Worm (Caenorhabditis elegans) whole organism, L4 larva: ENCODE measurements around the gene C15H9.3.

ENCODE experiments used
- F37D6.2 ChIP-seq: sonication (generic microtip); optimal IDR thresholded peaks from 2 replicates; lab custom pipeline; 2016; ENCODE audit warnings: mild to moderate bottlenecking, missing genetic modification characterization, missing compliant biosample characterization
- F49E8.2 ChIP-seq: sonication (generic microtip); optimal IDR thresholded peaks from 2 replicates; lab custom pipeline; 2016; ENCODE audit warnings: missing compliant biosample characterization, mild to moderate bottlenecking, missing genetic modification characterization, borderline replicate concordance
- T20F7.1 ChIP-seq: fragments of 200-800 bp; sonication (Bioruptor generic); optimal IDR thresholded peaks from 2 replicates; lab custom pipeline; 2018; ENCODE audit warnings: mild to moderate bottlenecking, missing genetic modification characterization, missing compliant biosample characterization
- Y5F2A.4 ChIP-seq: fragments of 200-800 bp; sonication (Bioruptor generic); optimal IDR thresholded peaks from 2 replicates; lab custom pipeline; 2018; ENCODE audit warnings: mild to moderate bottlenecking, missing genetic modification characterization, missing compliant biosample characterization
- ZK337.2 ChIP-seq: fragments of 200-800 bp; sonication (Bioruptor generic); IDR thresholded peaks from 2 replicates; pipeline ENCODE4 v1.3.6; 2022; ENCODE audit warnings: missing genetic modification reagents, missing genetic modification characterization, missing compliant biosample characterization
- aha-1 ChIP-seq: fragments of 150-350 bp; peaks from one replicate; lab custom pipeline; 2014; ENCODE audit warnings: missing biosample characterization, missing genetic modification characterization
- ama-1 ChIP-seq: fragments of 150-350 bp; optimal IDR thresholded peaks from 2 replicates; lab custom pipeline; 2014; ENCODE audit warnings: inconsistent platforms, mixed read lengths
- arid-1 ChIP-seq: fragments of 200-800 bp; sonication (Bioruptor generic); conservative IDR thresholded peaks from 2 replicates; pipeline ENCODE4 v1.3.6; 2022; ENCODE audit warnings: missing genetic modification reagents, missing genetic modification characterization, missing compliant biosample characterization
- ceh-20 ChIP-seq: fragments of 200-800 bp; sonication (Bioruptor generic); IDR thresholded peaks from 2 replicates; pipeline ENCODE4 v1.3.6; 2022; ENCODE audit warnings: missing genetic modification reagents, missing genetic modification characterization, missing compliant biosample characterization
- ceh-62 ChIP-seq: sonication (generic microtip); optimal IDR thresholded peaks from 2 replicates; lab custom pipeline; 2017; ENCODE audit warnings: missing biosample characterization, missing genetic modification characterization
- ceh-82 ChIP-seq: sonication (generic microtip); optimal IDR thresholded peaks from 2 replicates; lab custom pipeline; 2017; ENCODE audit warnings: missing biosample characterization, missing genetic modification characterization
- daf-16 ChIP-seq, 3 experiments: sonication (generic microtip); optimal IDR thresholded peaks; 2 replicates each; lab custom pipeline; 2016 to 2017; ENCODE audit warnings: missing genetic modification characterization in 3 of 3, missing genetic modification reagents in 3 of 3, mild to moderate bottlenecking in 2 of 3, missing compliant biosample characterization in 2 of 3, missing biosample characterization in 1 of 3, moderate library complexity in 1 of 3
- dmd-6 ChIP-seq: fragments of 200-800 bp; sonication (Bioruptor generic); IDR thresholded peaks from 2 replicates; pipeline ENCODE4 v1.3.6; 2022; ENCODE audit warnings: missing genetic modification reagents, missing genetic modification characterization, missing compliant biosample characterization
- dmd-8 ChIP-seq: fragments of 200-800 bp; sonication (Bioruptor generic); IDR thresholded peaks from 2 replicates; pipeline ENCODE4 v1.3.6; 2022; ENCODE audit warnings: missing genetic modification characterization, missing compliant biosample characterization
- dpl-1 ChIP-seq: fragments of 150-350 bp; optimal IDR thresholded peaks from 2 replicates; lab custom pipeline; 2014; ENCODE audit warnings: missing biosample characterization, missing genetic modification reagents, missing genetic modification characterization
- dve-1 ChIP-seq: sonication (generic microtip); optimal IDR thresholded peaks from 2 replicates; lab custom pipeline; 2017; ENCODE audit warnings: antibody characterized with exemption, mild to moderate bottlenecking, missing genetic modification characterization, missing compliant biosample characterization; ENCODE audit not compliant: insufficient read depth
- egl-27 ChIP-seq: sonication (generic microtip); optimal IDR thresholded peaks from 3 replicates; lab custom pipeline; 2017; ENCODE audit warnings: missing biosample characterization, missing genetic modification reagents, missing genetic modification characterization
- hif-1 ChIP-seq, 2 experiments: sonication (generic microtip); optimal IDR thresholded peaks; 2 replicates each; lab custom pipeline; 2016 to 2017; ENCODE audit warnings: missing compliant biosample characterization in 2 of 2, missing genetic modification characterization in 2 of 2, missing genetic modification reagents in 2 of 2, missing genotype in 2 of 2, mild to moderate bottlenecking in 1 of 2
- hlh-11 ChIP-seq: fragments of 200-800 bp; sonication (Bioruptor generic); optimal IDR thresholded peaks from 2 replicates; lab custom pipeline; 2018; ENCODE audit warnings: mild to moderate bottlenecking, missing genetic modification characterization, missing compliant biosample characterization
- lin-1 ChIP-seq: fragments of 200-800 bp; sonication (Bioruptor generic); IDR thresholded peaks from 2 replicates; pipeline ENCODE4 v1.3.6; 2022; ENCODE audit warnings: missing genetic modification reagents, missing genetic modification characterization, missing compliant biosample characterization
- lin-29 ChIP-seq: fragments of 200-800 bp; sonication (Bioruptor generic); IDR thresholded peaks from 2 replicates; pipeline ENCODE4 v1.3.6; 2022; ENCODE audit warnings: missing genetic modification reagents, missing genetic modification characterization, missing compliant biosample characterization
- lin-39 ChIP-seq: fragments of 150-350 bp; optimal IDR thresholded peaks from 2 replicates; lab custom pipeline; 2014; ENCODE audit warnings: missing biosample characterization, missing genetic modification reagents, missing genetic modification characterization
- mdt-29 ChIP-seq: fragments of 200-800 bp; sonication (Bioruptor generic); IDR thresholded peaks from 2 replicates; pipeline ENCODE4 v1.3.6; 2022; ENCODE audit warnings: missing genetic modification reagents, missing genetic modification characterization, missing compliant biosample characterization
- mxl-2 ChIP-seq: fragments of 200-800 bp; sonication (Bioruptor generic); conservative IDR thresholded peaks from 2 replicates; pipeline ENCODE4 v1.3.6; 2022; ENCODE audit warnings: missing genetic modification reagents, missing genetic modification characterization, missing compliant biosample characterization
- mxl-3 ChIP-seq: fragments of 200-800 bp; sonication (Bioruptor generic); optimal IDR thresholded peaks from 2 replicates; lab custom pipeline; 2018; ENCODE audit warnings: mild to moderate bottlenecking, missing genetic modification characterization, missing compliant biosample characterization
- nhr-102 ChIP-seq: sonication (generic microtip); optimal IDR thresholded peaks from 2 replicates; lab custom pipeline; 2016; ENCODE audit warnings: mild to moderate bottlenecking, missing genetic modification characterization, moderate library complexity, missing compliant biosample characterization
- nhr-28 ChIP-seq: fragments of 150-350 bp; optimal IDR thresholded peaks from 2 replicates; lab custom pipeline; 2014; ENCODE audit warnings: missing biosample characterization, missing genetic modification characterization
- nhr-42 ChIP-seq: fragments of 200-800 bp; sonication (Bioruptor generic); IDR thresholded peaks from 2 replicates; pipeline ENCODE4 v1.3.6; 2022; ENCODE audit warnings: missing genetic modification characterization, missing compliant biosample characterization
- nhr-77 ChIP-seq: fragments of 150-350 bp; optimal IDR thresholded peaks from 2 replicates; lab custom pipeline; 2014; ENCODE audit warnings: missing biosample characterization, missing genetic modification characterization
- pha-4 ChIP-seq, 2 experiments: fragments of 150-350 bp in 1 of 2; fragments of 200-800 bp in 1 of 2; sonication (Bioruptor generic) in 1 of 2; IDR thresholded peaks in 1 of 2; optimal IDR thresholded peaks in 1 of 2; 2 replicates each; pipeline versions ENCODE4 v1.3.6 to Lab custom; 2014 to 2022; ENCODE audit warnings: missing genetic modification characterization in 2 of 2, missing genetic modification reagents in 2 of 2, missing biosample characterization in 1 of 2, missing compliant biosample characterization in 1 of 2
- php-3 ChIP-seq: fragments of 200-800 bp; sonication (Bioruptor generic); IDR thresholded peaks from 2 replicates; pipeline ENCODE4 v1.3.6; 2022; ENCODE audit warnings: missing genetic modification reagents, missing genetic modification characterization, missing compliant biosample characterization
- pqm-1 ChIP-seq: sonication (generic microtip); optimal IDR thresholded peaks from 2 replicates; lab custom pipeline; 2017; ENCODE audit warnings: missing biosample characterization, missing genetic modification characterization
- set-16 ChIP-seq: fragments of 200-800 bp; sonication (Bioruptor generic); IDR thresholded peaks from 2 replicates; pipeline ENCODE4 v1.3.6; 2022; ENCODE audit warnings: missing genetic modification reagents, missing genetic modification characterization, missing compliant biosample characterization
- snpc-4 ChIP-seq: fragments of 150-350 bp; optimal IDR thresholded peaks from 2 replicates; lab custom pipeline; 2014; ENCODE audit warnings: missing biosample characterization, missing genetic modification characterization
- spr-1 ChIP-seq: sonication (generic microtip); optimal IDR thresholded peaks from 2 replicates; lab custom pipeline; 2016; ENCODE audit warnings: mild to moderate bottlenecking, missing genetic modification characterization, missing compliant biosample characterization
- unc-62 ChIP-seq, 3 experiments: fragments of 150-350 bp in 1 of 3; sonication (generic microtip); optimal IDR thresholded peaks in 2 of 3; peaks in 1 of 3; 1 replicate in 1 of 3; 2 replicates in 2 of 3; lab custom pipeline; 2014 to 2017; ENCODE audit warnings: missing biosample characterization in 3 of 3, missing genetic modification characterization in 3 of 3, missing genetic modification reagents in 3 of 3, missing genotype in 1 of 3
- vab-7 ChIP-seq: fragments of 200-800 bp; sonication (Bioruptor generic); IDR thresholded peaks from 2 replicates; pipeline ENCODE4 v1.3.6; 2022; ENCODE audit warnings: missing genetic modification reagents, missing genetic modification characterization, missing compliant biosample characterization
- zfp-2 ChIP-seq: sonication (generic microtip); optimal IDR thresholded peaks from 2 replicates; lab custom pipeline; 2016; ENCODE audit warnings: mild to moderate bottlenecking, missing genetic modification characterization, missing compliant biosample characterization
- zip-11 ChIP-seq: fragments of 200-800 bp; sonication (Bioruptor generic); IDR thresholded peaks from 2 replicates; pipeline ENCODE4 v1.3.6; 2022; ENCODE audit warnings: missing genetic modification characterization, missing compliant biosample characterization
- ztf-11 ChIP-seq: fragments of 150-350 bp; optimal IDR thresholded peaks from 2 replicates; lab custom pipeline; 2014; ENCODE audit warnings: missing biosample characterization, missing genetic modification characterization
- ztf-7 ChIP-seq: fragments of 150-350 bp; optimal IDR thresholded peaks from 2 replicates; lab custom pipeline; 2014; ENCODE audit warnings: missing biosample characterization, missing genetic modification characterization

C15H9.3 gene

ce11 chrX:6098420-6098819 lies 17.2 kb upstream of the C15H9.3 start (continued):
- TF ChIP-seq F49E8.2 (tag; lab: Kevin White, UChicago): no peak
- no peak for TF ChIP-seq arid-1 (GFP tag; lab: Robert Waterston, UW)
- TF ChIP-seq ztf-7 (tag; lab: Kevin White, UChicago): no peak
- no peak for TF ChIP-seq ZK337.2
- TF ChIP-seq set-16 (GFP tag; lab: Robert Waterston, UW): no peak
- TF ChIP-seq ceh-62 (tag; lab: Kevin White, UChicago): no peak
- TF ChIP-seq lin-39 (tag; lab: Kevin White, UChicago): no peak
- TF ChIP-seq hif-1 (tag; optimal IDR thresholded peaks at IDR 0.05; lab: Kevin White, UChicago): no peak
- TF ChIP-seq nhr-102 (tag; lab: Kevin White, UChicago): no peak
- TF ChIP-seq ztf-11 (tag; lab: Kevin White, UChicago): no peak
- no peak for TF ChIP-seq vab-7 (GFP tag; lab: Robert Waterston, UW)
- TF ChIP-seq php-3 (GFP tag; lab: Robert Waterston, UW): peak; percentile 51; the same call in 1 of the 2 replicates
- no peak for TF ChIP-seq mdt-29 (GFP tag; lab: Robert Waterston, UW)
- no peak for TF ChIP-seq ceh-82 (tag; lab: Kevin White, UChicago)
- TF ChIP-seq zfp-2 (tag; lab: Kevin White, UChicago): no peak
- TF ChIP-seq mxl-2: no peak
- TF ChIP-seq T20F7.1: no peak
- TF ChIP-seq pha-4 (GFP tag; IDR thresholded peaks at IDR 0.05; lab: Robert Waterston, UW): no peak
- TF ChIP-seq pha-4 (tag; optimal IDR thresholded peaks at IDR 0.05; lab: Kevin White, UChicago): no peak
- no peak for TF ChIP-seq nhr-42
- no peak for TF ChIP-seq spr-1 (tag; lab: Kevin White, UChicago)
- TF ChIP-seq dpl-1 (GFP tag; lab: Kevin White, UChicago): no peak
- no peak for TF ChIP-seq dmd-8 (GFP tag; lab: Robert Waterston, UW)
- TF ChIP-seq lin-1 (GFP tag; lab: Robert Waterston, UW): 0 out of 2 replicates have a peak, but pooled peaks have one; percentile 38
- no peak for TF ChIP-seq F37D6.2 (tag; lab: Kevin White, UChicago)
- TF ChIP-seq mxl-3 (GFP tag; lab: Kevin White, UChicago): no peak
- TF ChIP-seq zip-11 (GFP tag; lab: Robert Waterston, UW): no peak
- TF ChIP-seq snpc-4 (tag; lab: Kevin White, UChicago): no peak
- TF ChIP-seq pqm-1 (tag; lab: Kevin White, UChicago): peak; percentile 96
- peak; percentile 52 for TF ChIP-seq nhr-77 (tag; lab: Kevin White, UChicago)
- no peak for TF ChIP-seq lin-29 (GFP tag; lab: Robert Waterston, UW)
- no peak for TF ChIP-seq Y5F2A.4 (GFP tag; lab: Kevin White, UChicago)

ce11 chrX:6100395-6101099 lies 15.1 kb upstream of the C15H9.3 start:
- TF ChIP-seq ceh-20 (GFP tag; lab: Robert Waterston, UW) (no peak), unc-62 (GFP tag; optimal IDR thresholded peaks at IDR 0.05 in 1 of 2; lab: Kevin White, UChicago) (peak in 1 of 2 experiments; percentile 13), unc-62 (tag; optimal IDR thresholded peaks at IDR 0.05; lab: Kevin White, UChicago) (no peak), egl-27 (tag; lab: Kevin White, UChicago) (no peak), ama-1 (lab: Kevin White, UChicago) (no peak), aha-1 (tag; lab: Kevin White, UChicago) (peak; percentile 93), daf-16 (GFP tag; optimal IDR thresholded peaks at IDR 0.05; lab: Kevin White, UChicago) (no peak), daf-16 (tag; optimal IDR thresholded peaks at IDR 0.05; lab: Kevin White, UChicago) (peak; percentile 22), hlh-11 (tag; lab: Kevin White, UChicago) (peak; percentile 13), php-3 (GFP tag; lab: Robert Waterston, UW) (peak; percentile 66; the same call in 1 of the 2 replicates), dve-1 (peak; percentile 21), arid-1 (GFP tag; lab: Robert Waterston, UW) (no peak), nhr-28 (tag; lab: Kevin White, UChicago) (peak; percentile 65), dmd-6 (peak; percentile 40; the same call in 1 of the 2 replicates)
